Fruit fly (Drosophila melanogaster) whole organism, prepupa: Measurements from ENCODE around the gene CG14210.

Source experiments
- CG32006 ChIP-seq: fragments of 200-800 bp; sonication (Bioruptor generic); optimal IDR thresholded peaks from 3 replicates; lab custom pipeline; 2017; ENCODE audit warnings: missing biosample characterization, mild to moderate bottlenecking, missing genetic modification characterization
- CG3919 ChIP-seq: fragments of 200-800 bp; sonication (Bioruptor generic); optimal IDR thresholded peaks from 3 replicates; lab custom pipeline; 2016; ENCODE audit warnings: missing biosample characterization, missing genetic modification characterization
- Sox15 ChIP-seq: fragments of 200-800 bp; sonication (Bioruptor generic); optimal IDR thresholded peaks from 3 replicates; lab custom pipeline; 2016; ENCODE audit warnings: missing biosample characterization, missing genetic modification characterization

DNA sequence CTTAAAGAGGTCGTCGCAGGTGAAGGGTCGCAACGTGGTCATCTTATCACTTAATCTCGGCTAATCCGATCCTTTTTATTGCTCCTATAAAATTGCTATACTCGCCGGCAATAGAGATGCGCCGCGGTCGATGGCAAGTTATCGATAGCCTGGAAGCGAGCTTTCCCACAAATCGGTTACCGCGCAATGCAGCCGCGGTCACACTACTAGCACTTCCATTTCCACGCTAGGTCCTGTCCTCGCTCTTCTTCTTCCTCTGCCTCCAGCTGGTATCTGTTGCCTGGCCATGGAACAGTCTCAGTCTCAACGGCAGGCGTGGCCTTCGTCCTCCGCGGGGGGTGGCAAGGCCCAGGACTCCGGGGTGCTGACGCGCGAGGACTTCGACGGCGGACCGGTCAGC lies 6.9 kb downstream of the CG14210 start, which contains the start of the genes Naa20A and MKP-4:
- TF ChIP-seq CG32006 (GFP tag; lab: Kevin White, UChicago), result no peak
- no peak for TF ChIP-seq Sox15 (GFP tag; lab: Kevin White, UChicago)
- no peak for TF ChIP-seq CG3919 (GFP tag; lab: Kevin White, UChicago)
